Fruit fly (Drosophila melanogaster): ENCODE results near the gene CG42237.

CG42237 gene

DNA sequence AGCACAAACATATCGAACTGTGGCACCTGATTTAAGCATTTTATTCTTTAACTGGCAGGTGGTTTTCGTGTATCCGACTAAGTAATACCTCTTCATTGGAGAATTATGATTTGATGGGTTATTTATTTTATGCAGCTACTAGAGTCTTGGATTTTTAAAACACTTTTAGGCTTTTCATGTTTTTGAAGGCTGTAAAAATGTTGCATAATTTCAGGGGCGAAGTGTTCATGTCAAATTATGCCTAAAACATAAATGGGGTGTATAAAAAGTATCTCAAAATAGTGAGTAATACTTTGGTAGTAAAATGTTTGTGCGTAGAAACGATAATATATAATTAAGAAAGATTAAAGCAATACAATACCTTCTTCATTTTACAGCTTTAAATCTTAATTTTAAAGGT is 19.9 kb downstream of the CG42237 start:
- TF ChIP-seq Dfd (GFP tag; optimal IDR thresholded peaks at IDR 0.05) (no peak), fru (GFP tag; optimal IDR thresholded peaks at IDR 0.05) (no peak), br (GFP tag; optimal IDR thresholded peaks at IDR 0.05) (no peak), N (GFP tag; optimal IDR thresholded peaks at IDR 0.05) (peak; percentile 22), Hr83 (GFP tag; optimal IDR thresholded peaks at IDR 0.05; ENCODE audit: poor library complexity, severe bottlenecking) (no peak), Myc (optimal IDR thresholded peaks at IDR 0.05) (peak; percentile 70)

DNA sequence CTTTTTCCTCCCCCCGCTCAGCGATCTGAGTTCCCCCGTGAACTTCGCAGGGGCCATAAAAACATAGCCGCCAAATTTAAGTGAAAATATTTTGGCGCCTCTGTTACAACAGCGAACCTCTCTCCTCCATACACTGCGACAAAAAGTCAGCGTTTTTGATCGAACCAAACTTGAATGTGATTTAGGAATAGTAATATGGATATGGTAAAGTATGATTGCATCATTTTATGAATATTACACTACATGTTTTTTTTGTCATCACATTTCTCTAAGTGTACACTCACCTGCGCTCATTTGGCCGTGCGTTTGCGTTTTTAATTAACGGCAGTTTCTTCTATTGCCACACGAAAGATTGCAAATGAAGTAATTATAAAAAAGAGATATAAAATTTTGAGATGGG is 20.8 kb downstream of the CG42237 start:
- TF ChIP-seq CG9705 (GFP tag; optimal IDR thresholded peaks at IDR 0.05) (no peak), CG32264 (GFP tag; optimal IDR thresholded peaks at IDR 0.05) (no peak), brk (GFP tag; optimal IDR thresholded peaks at IDR 0.05) (no peak), Dfd (GFP tag; optimal IDR thresholded peaks at IDR 0.05) (no peak), foxo (GFP tag; optimal IDR thresholded peaks at IDR 0.05) (peak in 1 of 2 experiments; percentile 23), Jra (GFP tag; optimal IDR thresholded peaks at IDR 0.05) (no peak), Abd-B (GFP tag; optimal IDR thresholded peaks at IDR 0.05) (no peak), Vsx2 (GFP tag; optimal IDR thresholded peaks at IDR 0.05; ENCODE audit: partially characterized antibody) (no peak), sage (GFP tag; optimal IDR thresholded peaks at IDR 0.05) (no peak), dl (GFP tag; optimal IDR thresholded peaks at IDR 0.05; ENCODE audit: insufficient read depth in 1 of 2, partially characterized antibody in 2 of 2) (no peak), lola (GFP tag; optimal IDR thresholded peaks at IDR 0.05) (no peak), CrebA (GFP tag; optimal IDR thresholded peaks at IDR 0.05; ENCODE audit: borderline replicate concordance) (no peak), h (GFP tag; optimal IDR thresholded peaks at IDR 0.05) (peak; percentile 42), Myc (optimal IDR thresholded peaks at IDR 0.05) (no peak), Hr78 (GFP tag; optimal IDR thresholded peaks at IDR 0.05) (no peak), rgr (GFP tag; optimal IDR thresholded peaks at IDR 0.05) (peak; percentile 23), dmrt93B (GFP tag; optimal IDR thresholded peaks at IDR 0.05) (no peak), OdsH (GFP tag; optimal IDR thresholded peaks at IDR 0.05) (no peak), GATAd (GFP tag; optimal IDR thresholded peaks at IDR 0.05) (no peak), Hr83 (GFP tag; optimal IDR thresholded peaks at IDR 0.05; ENCODE audit: poor library complexity, severe bottlenecking) (no peak), Dif (GFP tag; optimal IDR thresholded peaks at IDR 0.05; ENCODE audit: partially characterized antibody) (no peak), dsf (GFP tag; optimal IDR thresholded peaks at IDR 0.05; ENCODE audit: borderline replicate concordance) (no peak), psq (GFP tag; optimal IDR thresholded peaks at IDR 0.05) (peak; percentile 18), pan (optimal IDR thresholded peaks at IDR 0.05) (no peak), jim (GFP tag; optimal IDR thresholded peaks at IDR 0.05) (no peak), ey (GFP tag; optimal IDR thresholded peaks at IDR 0.05) (peak; percentile 3), Sp1 (GFP tag; optimal IDR thresholded peaks at IDR 0.05) (no peak), woc (GFP tag; optimal IDR thresholded peaks at IDR 0.05) (no peak), sv (GFP tag; optimal IDR thresholded peaks at IDR 0.05) (peak; percentile 35), Rel (GFP tag; optimal IDR thresholded peaks at IDR 0.05) (no peak), Rel (tag; optimal IDR thresholded peaks at IDR 0.05) (no peak), HLH106 (tag; optimal IDR thresholded peaks at IDR 0.05) (no peak), br (GFP tag; optimal IDR thresholded peaks at IDR 0.05) (peak; percentile 19), Mio (GFP tag; optimal IDR thresholded peaks at IDR 0.05) (no peak), usp (GFP tag; optimal IDR thresholded peaks at IDR 0.05) (no peak), N (GFP tag; optimal IDR thresholded peaks at IDR 0.05) (no peak), tai (GFP tag; optimal IDR thresholded peaks at IDR 0.05) (no peak), fru (GFP tag; optimal IDR thresholded peaks at IDR 0.05) (peak; percentile 31), Hnf4 (GFP tag; optimal IDR thresholded peaks at IDR 0.05) (peak; percentile 23)

Data from whole organism, wandering third instar larva.